Fruit fly (Drosophila melanogaster) whole organism, embryonic: Measurements from ENCODE around the gene CG43678.

ENCODE experiments used
- ATbp ChIP-seq: fragments of 200-800 bp; sonication (Bioruptor generic); optimal IDR thresholded peaks from 2 replicates; lab custom pipeline; 2017; ENCODE audit warnings: missing biosample characterization, mild to moderate bottlenecking, missing genetic modification characterization, missing genetic modification reagents
- Adf1 ChIP-seq: fragments of 200-800 bp; sonication (Bioruptor generic); IDR thresholded peaks from 2 replicates; pipeline ENCODE4 v1.3.6; 2022; ENCODE audit warnings: missing biosample characterization, missing genetic modification characterization
- Atf3 ChIP-seq: fragments of 200-800 bp; sonication (Bioruptor generic); optimal IDR thresholded peaks from 3 replicates; lab custom pipeline; 2016; ENCODE audit warnings: missing biosample characterization, missing genetic modification characterization
- Blimp-1 ChIP-seq: fragments of 200-800 bp; sonication (Bioruptor generic); optimal IDR thresholded peaks from 3 replicates; lab custom pipeline; 2018; ENCODE audit warnings: missing biosample characterization, missing genetic modification characterization, mild to moderate bottlenecking, moderate library complexity, missing genetic modification reagents
- CG10979 ChIP-seq: fragments of 200-800 bp; sonication (Bioruptor generic); optimal IDR thresholded peaks from 2 replicates; lab custom pipeline; 2018; ENCODE audit warnings: missing biosample characterization, mild to moderate bottlenecking, missing genetic modification characterization, moderate library complexity
- CG11560 ChIP-seq: fragments of 200-800 bp; sonication (Bioruptor generic); IDR thresholded peaks from 3 replicates; pipeline ENCODE4 v1.3.6; 2022; ENCODE audit warnings: missing biosample characterization, missing genetic modification characterization
- CG11723 ChIP-seq: fragments of 200-800 bp; sonication (Bioruptor generic); optimal IDR thresholded peaks from 2 replicates; lab custom pipeline; 2017; ENCODE audit warnings: missing biosample characterization, mild to moderate bottlenecking, missing genetic modification characterization
- CG12155 ChIP-seq: fragments of 200-800 bp; sonication (Bioruptor generic); optimal IDR thresholded peaks from 3 replicates; lab custom pipeline; 2016; ENCODE audit warnings: missing biosample characterization, missing genetic modification characterization
- CG13287 ChIP-seq: fragments of 200-800 bp; sonication (Bioruptor generic); IDR thresholded peaks from 2 replicates; pipeline ENCODE4 v1.3.6; 2022; ENCODE audit warnings: missing biosample characterization, missing genetic modification characterization; ENCODE audit not compliant: partially characterized antibody
- CG1602 ChIP-seq: fragments of 200-800 bp; sonication (Bioruptor generic); optimal IDR thresholded peaks from 3 replicates; lab custom pipeline; 2016; ENCODE audit warnings: missing biosample characterization, missing genetic modification characterization
- CG1603 ChIP-seq: fragments of 200-800 bp; sonication (Bioruptor generic); optimal IDR thresholded peaks from 2 replicates; lab custom pipeline; 2019; ENCODE audit warnings: missing biosample characterization, mild to moderate bottlenecking, missing genetic modification characterization, moderate library complexity
- CG17912 ChIP-seq: fragments of 200-800 bp; sonication (Bioruptor generic); optimal IDR thresholded peaks from 2 replicates; lab custom pipeline; 2018; ENCODE audit warnings: missing biosample characterization, mild to moderate bottlenecking, missing genetic modification characterization
- CG18262 ChIP-seq: fragments of 200-800 bp; optimal IDR thresholded peaks from 3 replicates; lab custom pipeline; 2019; ENCODE audit warnings: missing biosample characterization, mild to moderate bottlenecking, missing genetic modification characterization, moderate library complexity
- CG18599 ChIP-seq: fragments of 200-800 bp; sonication (Bioruptor generic); optimal IDR thresholded peaks from 3 replicates; lab custom pipeline; 2017; ENCODE audit warnings: missing biosample characterization, missing genetic modification characterization, mild to moderate bottlenecking, moderate library complexity, missing genetic modification reagents
- CG2129 ChIP-seq: fragments of 200-800 bp; sonication (Bioruptor generic); IDR thresholded peaks from 2 replicates; pipeline ENCODE4 v1.3.6; 2022; ENCODE audit warnings: missing biosample characterization, missing genetic modification characterization; ENCODE audit not compliant: partially characterized antibody
- CG2875 ChIP-seq: fragments of 200-800 bp; sonication (Bioruptor generic); optimal IDR thresholded peaks from 2 replicates; lab custom pipeline; 2017; ENCODE audit warnings: missing biosample characterization, mild to moderate bottlenecking, missing genetic modification characterization, missing genetic modification reagents
- CG7839 ChIP-seq: fragments of 200-800 bp; sonication (Bioruptor generic); optimal IDR thresholded peaks from 3 replicates; lab custom pipeline; 2018; ENCODE audit warnings: missing biosample characterization, mild to moderate bottlenecking, missing genetic modification characterization, moderate library complexity
- CG8359 ChIP-seq: fragments of 200-800 bp; sonication (Bioruptor generic); optimal IDR thresholded peaks from 2 replicates; lab custom pipeline; 2017; ENCODE audit warnings: missing biosample characterization, mild to moderate bottlenecking, missing genetic modification characterization, borderline replicate concordance
- CG8388 ChIP-seq: fragments of 200-800 bp; sonication (Bioruptor generic); optimal IDR thresholded peaks from 2 replicates; lab custom pipeline; 2019; ENCODE audit warnings: missing biosample characterization, mild to moderate bottlenecking, missing genetic modification characterization, moderate library complexity
- CG8944 ChIP-seq: fragments of 200-800 bp; sonication (Bioruptor generic); optimal IDR thresholded peaks from 3 replicates; lab custom pipeline; 2016; ENCODE audit warnings: missing biosample characterization, missing genetic modification characterization
- CG9932 ChIP-seq: fragments of 200-800 bp; sonication (Bioruptor generic); IDR thresholded peaks from 2 replicates; pipeline ENCODE4 v1.3.6; 2022; ENCODE audit warnings: missing biosample characterization, missing genetic modification characterization
- Eip74EF ChIP-seq, 2 experiments: fragments of 200-800 bp in 1 of 2; fragments of >200 bp in 1 of 2; sonication (Bioruptor generic) in 1 of 2; optimal IDR thresholded peaks; 2 replicates each; lab custom pipeline; 2017 to 2019; ENCODE audit warnings: missing biosample characterization in 2 of 2, missing genetic modification characterization in 2 of 2, mild to moderate bottlenecking in 1 of 2, moderate library complexity in 1 of 2
- HLH4C ChIP-seq: fragments of 200-800 bp; sonication (Bioruptor generic); IDR thresholded peaks from 3 replicates; pipeline ENCODE4 v1.3.6; 2022; ENCODE audit warnings: missing biosample characterization, missing genetic modification characterization; ENCODE audit not compliant: partially characterized antibody
- Hr51 ChIP-seq, 2 experiments: fragments of 200-800 bp; sonication (Bioruptor generic); optimal IDR thresholded peaks; 2 replicates in 1 of 2; 3 replicates in 1 of 2; lab custom pipeline; 2016 to 2018; ENCODE audit warnings: missing biosample characterization in 2 of 2, missing genetic modification characterization in 2 of 2, mild to moderate bottlenecking in 1 of 2, moderate library complexity in 1 of 2
- Hsf ChIP-seq: fragments of 200-800 bp; sonication (Bioruptor generic); optimal IDR thresholded peaks from 3 replicates; lab custom pipeline; 2016; ENCODE audit warnings: missing biosample characterization, missing genetic modification characterization
- Kr ChIP-seq: fragments of 200-800 bp; sonication (Bioruptor generic); optimal IDR thresholded peaks from 2 replicates; lab custom pipeline; 2017; ENCODE audit warnings: missing biosample characterization, mild to moderate bottlenecking, missing genetic modification characterization
- Mrtf ChIP-seq: fragments of 200-800 bp; sonication (Bioruptor generic); IDR thresholded peaks from 3 replicates; pipeline ENCODE4 v1.3.6; 2022; ENCODE audit warnings: missing biosample characterization, missing genetic modification characterization
- Oaz ChIP-seq: fragments of 200-800 bp; sonication (Bioruptor generic); IDR thresholded peaks from 2 replicates; pipeline ENCODE4 v1.3.6; 2022; ENCODE audit warnings: missing biosample characterization, missing genetic modification characterization
- Pdp1 ChIP-seq, 2 experiments: fragments of 200-800 bp; sonication (Bioruptor generic); optimal IDR thresholded peaks; 3 replicates each; lab custom pipeline; 2016; ENCODE audit warnings: missing biosample characterization in 2 of 2, missing genetic modification characterization in 2 of 2, mild to moderate bottlenecking in 1 of 2, moderate library complexity in 1 of 2
- Sox100B ChIP-seq: fragments of 200-800 bp; sonication (Bioruptor generic); optimal IDR thresholded peaks from 3 replicates; lab custom pipeline; 2018; ENCODE audit warnings: missing biosample characterization, mild to moderate bottlenecking, missing genetic modification characterization
- abd-A ChIP-seq: fragments of 200-800 bp; sonication (Bioruptor generic); optimal IDR thresholded peaks from 3 replicates; lab custom pipeline; 2019; ENCODE audit warnings: missing biosample characterization, mild to moderate bottlenecking, missing genetic modification characterization, moderate library complexity
- amos ChIP-seq: fragments of 200-800 bp; sonication (Bioruptor generic); IDR thresholded peaks from 2 replicates; pipeline ENCODE4 v1.3.6; 2022; ENCODE audit warnings: missing biosample characterization, missing genetic modification characterization; ENCODE audit not compliant: partially characterized antibody
- crol ChIP-seq: fragments of 200-800 bp; sonication (Bioruptor generic); IDR thresholded peaks from 2 replicates; pipeline ENCODE4 v1.3.6; 2022; ENCODE audit warnings: missing biosample characterization, missing genetic modification characterization
- dmrt99B ChIP-seq: fragments of 200-800 bp; sonication (Bioruptor generic); optimal IDR thresholded peaks from 2 replicates; lab custom pipeline; 2018; ENCODE audit warnings: missing biosample characterization, mild to moderate bottlenecking, missing genetic modification characterization, moderate library complexity
- eyg ChIP-seq: fragments of 200-800 bp; sonication (Bioruptor generic); optimal IDR thresholded peaks from 3 replicates; lab custom pipeline; 2016; ENCODE audit warnings: missing biosample characterization, missing genetic modification characterization
- gem ChIP-seq: fragments of 200-800 bp; sonication (Bioruptor generic); optimal IDR thresholded peaks from 2 replicates; lab custom pipeline; 2019; ENCODE audit warnings: missing biosample characterization, mild to moderate bottlenecking, missing genetic modification characterization, moderate library complexity
- gsb-n ChIP-seq: fragments of 200-800 bp; sonication (Bioruptor generic); optimal IDR thresholded peaks from 3 replicates; lab custom pipeline; 2018; ENCODE audit warnings: missing biosample characterization, mild to moderate bottlenecking, missing genetic modification characterization
- insv ChIP-seq, 2 experiments: fragments of 200-800 bp; sonication (Bioruptor generic); optimal IDR thresholded peaks; 3 replicates each; lab custom pipeline; 2016 to 2018; ENCODE audit warnings: missing biosample characterization in 2 of 2, missing genetic modification characterization in 2 of 2
- jing ChIP-seq: fragments of 200-800 bp; sonication (Bioruptor generic); optimal IDR thresholded peaks from 2 replicates; lab custom pipeline; 2018; ENCODE audit warnings: missing biosample characterization, mild to moderate bottlenecking, missing genetic modification characterization
- lilli ChIP-seq: fragments of 200-800 bp; sonication (Bioruptor generic); optimal IDR thresholded peaks from 3 replicates; lab custom pipeline; 2016; ENCODE audit warnings: missing biosample characterization, missing genetic modification characterization
- mam ChIP-seq: fragments of 200-800 bp; sonication (Bioruptor generic); optimal IDR thresholded peaks from 3 replicates; lab custom pipeline; 2016; ENCODE audit warnings: missing biosample characterization, missing genetic modification characterization
- nom ChIP-seq: fragments of 200-800 bp; sonication (Bioruptor generic); optimal IDR thresholded peaks from 2 replicates; lab custom pipeline; 2017; ENCODE audit warnings: missing biosample characterization, missing genetic modification characterization, mild to moderate bottlenecking, moderate library complexity, missing genetic modification reagents
- onecut ChIP-seq: fragments of 200-800 bp; sonication (Bioruptor generic); IDR thresholded peaks from 2 replicates; pipeline ENCODE4 v1.3.6; 2022; ENCODE audit warnings: missing biosample characterization, missing genetic modification characterization
- org-1 ChIP-seq: fragments of 200-800 bp; sonication (Bioruptor generic); optimal IDR thresholded peaks from 2 replicates; lab custom pipeline; 2017; ENCODE audit warnings: missing biosample characterization, missing genetic modification characterization
- peb ChIP-seq: fragments of 200-800 bp; sonication (Bioruptor generic); IDR thresholded peaks from 2 replicates; pipeline ENCODE4 v1.3.6; 2022; ENCODE audit warnings: missing biosample characterization, missing genetic modification characterization
- prd ChIP-seq, 3 experiments: fragments of >200 bp in 2 of 3; fragments of 200-800 bp in 1 of 3; sonication (Bioruptor generic) in 1 of 3; optimal IDR thresholded peaks in 2 of 3; IDR thresholded peaks in 1 of 3; 2 replicates in 2 of 3; 3 replicates in 1 of 3; pipeline versions ENCODE4 v1.3.6 to Lab custom; 2017 to 2022; ENCODE audit warnings: missing biosample characterization in 1 of 3, missing genetic modification characterization in 1 of 3
- rib ChIP-seq: fragments of 200-800 bp; sonication (Bioruptor generic); IDR thresholded peaks from 2 replicates; pipeline ENCODE4 v1.3.6; 2022; ENCODE audit warnings: missing biosample characterization, missing genetic modification characterization
- sens-2 ChIP-seq: fragments of 200-800 bp; sonication (Bioruptor generic); IDR thresholded peaks from 2 replicates; pipeline ENCODE4 v1.3.6; 2022; ENCODE audit warnings: missing biosample characterization, missing genetic modification characterization
- unpg ChIP-seq: fragments of 200-800 bp; sonication (Bioruptor generic); optimal IDR thresholded peaks from 3 replicates; lab custom pipeline; 2018; ENCODE audit warnings: missing biosample characterization, mild to moderate bottlenecking, missing genetic modification characterization, moderate library complexity

CG43678 gene

dm6 chr3L:15006825-15007224, 42.5 kb downstream of the CG43678 start (continued):
- TF ChIP-seq Sox100B (GFP tag; lab: Kevin White, UChicago) (no peak), amos (no peak), onecut (GFP tag; lab: Robert Waterston, UW) (no peak), sens-2 (GFP tag; lab: Robert Waterston, UW) (no peak), gem (tag; lab: Kevin White, UChicago) (peak; percentile 65), CG11560 (no peak), CG17912 (GFP tag; lab: Kevin White, UChicago) (no peak), dmrt99B (tag; lab: Kevin White, UChicago) (peak; percentile 18), Mrtf (GFP tag; lab: Robert Waterston, UW) (no peak), rib (GFP tag; lab: Robert Waterston, UW) (no peak), CG13287 (no peak), crol (GFP tag; lab: Robert Waterston, UW) (no peak), Pdp1 (GFP tag; optimal IDR thresholded peaks at IDR 0.05; lab: Kevin White, UChicago) (peak in 1 of 2 experiments; percentile 11), CG8944 (GFP tag; lab: Kevin White, UChicago) (no peak), Hr51 (GFP tag; optimal IDR thresholded peaks at IDR 0.05; lab: Kevin White, UChicago) (no peak), lilli (no peak), org-1 (GFP tag; lab: Kevin White, UChicago) (no peak), HLH4C (GFP tag; lab: Robert Waterston, UW) (no peak), insv (GFP tag; optimal IDR thresholded peaks at IDR 0.05; lab: Kevin White, UChicago) (no peak), gsb-n (tag; lab: Kevin White, UChicago) (no peak), Eip74EF (GFP tag; optimal IDR thresholded peaks at IDR 0.05; lab: Kevin White, UChicago) (no peak), jing (GFP tag; lab: Kevin White, UChicago) (no peak), Atf3 (GFP tag; lab: Kevin White, UChicago) (no peak), eyg (no peak), nom (peak; percentile 26), ATbp (GFP tag; lab: Kevin White, UChicago) (peak; percentile 13), CG8388 (GFP tag; lab: Kevin White, UChicago) (peak; percentile 49), Oaz (no peak), Adf1 (GFP tag; lab: Robert Waterston, UW) (no peak), CG12155 (GFP tag; lab: Kevin White, UChicago) (no peak), CG18599 (no peak), mam (GFP tag; lab: Kevin White, UChicago) (no peak), CG7839 (no peak), CG8359 (GFP tag; lab: Kevin White, UChicago) (no peak), peb (GFP tag; lab: Robert Waterston, UW) (no peak), CG2129 (no peak), CG11723 (no peak), Blimp-1 (GFP tag; lab: Kevin White, UChicago) (peak; percentile 42), CG2875 (peak; percentile 4), CG10979 (peak; percentile 25), CG9932 (GFP tag; lab: Robert Waterston, UW) (no peak), Kr (GFP tag; lab: Kevin White, UChicago) (no peak), CG1602 (GFP tag; lab: Kevin White, UChicago) (no peak), prd (optimal IDR thresholded peaks at IDR 0.05; lab: Kevin White, UChicago) (no peak), prd (GFP tag; IDR thresholded peaks at IDR 0.05; lab: Robert Waterston, UW) (peak; percentile 30; the same call in 2 of the 3 replicates), CG18262 (tag; lab: Kevin White, UChicago) (peak; percentile 35), CG1603 (tag; lab: Kevin White, UChicago) (peak; percentile 66), unpg (GFP tag; lab: Kevin White, UChicago) (peak; percentile 48), abd-A (tag; lab: Kevin White, UChicago) (no peak), Hsf (GFP tag; lab: Kevin White, UChicago) (no peak)
